Worm (Caenorhabditis elegans) whole organism, young adult: Measurements from ENCODE around the gene asps-1.

Experiments used
- ceh-58 ChIP-seq: fragments of 200-800 bp; sonication (Bioruptor generic); IDR thresholded peaks from 2 replicates; pipeline ENCODE4 v1.3.6; 2022; ENCODE audit warnings: missing genetic modification characterization, missing compliant biosample characterization
- lin-35 ChIP-seq, 3 experiments: fragments of 150-350 bp in 2 of 3; sonication (generic microtip) in 1 of 3; optimal IDR thresholded peaks; 2 replicates each; lab custom pipeline; 2014 to 2018; ENCODE audit warnings: missing biosample characterization in 3 of 3, missing genetic modification characterization in 3 of 3, missing genetic modification reagents in 3 of 3
- lin-54 ChIP-seq: fragments of 200-800 bp; sonication (Bioruptor generic); optimal IDR thresholded peaks from 2 replicates; lab custom pipeline; 2018; ENCODE audit warnings: mild to moderate bottlenecking, missing genetic modification characterization, missing compliant biosample characterization
- unc-130 ChIP-seq: sonication (generic microtip); optimal IDR thresholded peaks from 2 replicates; lab custom pipeline; 2016; ENCODE audit warnings: missing genetic modification reagents, missing genetic modification characterization, missing compliant biosample characterization

DNA sequence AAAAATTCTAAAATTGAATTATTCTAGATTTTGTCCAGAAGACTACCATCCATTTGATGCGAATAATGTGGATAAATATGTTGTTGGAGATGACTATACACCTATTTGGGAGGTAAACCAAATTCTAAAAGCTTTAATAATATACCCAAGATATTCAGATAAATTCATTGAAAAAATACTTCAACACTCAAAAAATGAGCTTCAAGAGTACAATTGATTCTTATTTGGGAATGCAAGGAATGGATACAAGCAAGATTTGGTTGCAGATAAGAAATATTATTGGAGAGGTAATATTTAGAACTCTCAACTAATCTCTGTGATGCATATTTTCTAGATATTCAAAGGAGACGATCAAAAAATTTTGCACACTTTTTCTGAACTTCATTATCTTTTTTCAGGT, 43.0 kb upstream of the asps-1 start:
- TF ChIP-seq unc-130 (GFP tag; lab: Kevin White, UChicago) (no peak), lin-35 (GFP tag; optimal IDR thresholded peaks at IDR 0.05; lab: Kevin White, UChicago) (no peak), lin-54 (GFP tag; lab: Kevin White, UChicago) (no peak), ceh-58 (no peak)
